Fruit fly (Drosophila melanogaster) whole organism, embryonic: Measurements from ENCODE around the gene CG9776.

ENCODE experiments used
- Asciz ChIP-seq: fragments of 200-800 bp; sonication (Bioruptor generic); optimal IDR thresholded peaks from 2 replicates; lab custom pipeline; 2017; ENCODE audit warnings: missing biosample characterization, mild to moderate bottlenecking, missing genetic modification characterization, missing genetic modification reagents
- Bgb ChIP-seq: fragments of 200-800 bp; sonication (Bioruptor generic); IDR thresholded peaks from 2 replicates; pipeline ENCODE4 v1.3.6; 2022; ENCODE audit warnings: missing biosample characterization, missing genetic modification characterization; ENCODE audit not compliant: partially characterized antibody
- C15 ChIP-seq: fragments of 200-800 bp; sonication (Bioruptor generic); IDR thresholded peaks from 3 replicates; pipeline ENCODE4 v1.3.6; 2022; ENCODE audit warnings: missing biosample characterization, missing genetic modification characterization
- CG11560 ChIP-seq: fragments of 200-800 bp; sonication (Bioruptor generic); IDR thresholded peaks from 3 replicates; pipeline ENCODE4 v1.3.6; 2022; ENCODE audit warnings: missing biosample characterization, missing genetic modification characterization
- CG12219 ChIP-seq: fragments of 200-800 bp; sonication (Bioruptor generic); optimal IDR thresholded peaks from 3 replicates; lab custom pipeline; 2018; ENCODE audit warnings: missing biosample characterization, mild to moderate bottlenecking, missing genetic modification characterization
- CG12236 ChIP-seq: fragments of 200-800 bp; sonication (Bioruptor generic); optimal IDR thresholded peaks from 2 replicates; lab custom pipeline; 2016; ENCODE audit warnings: missing biosample characterization, missing genetic modification characterization
- CG1233 ChIP-seq: fragments of 200-800 bp; sonication (Bioruptor generic); optimal IDR thresholded peaks from 4 replicates; lab custom pipeline; 2018; ENCODE audit warnings: missing biosample characterization, mild to moderate bottlenecking, missing genetic modification characterization
- CG14710 ChIP-seq: fragments of 200-800 bp; sonication (Bioruptor generic); optimal IDR thresholded peaks from 3 replicates; lab custom pipeline; 2019; ENCODE audit warnings: missing biosample characterization, mild to moderate bottlenecking, missing genetic modification characterization, moderate library complexity
- CG1603 ChIP-seq: fragments of 200-800 bp; sonication (Bioruptor generic); optimal IDR thresholded peaks from 2 replicates; lab custom pipeline; 2019; ENCODE audit warnings: missing biosample characterization, mild to moderate bottlenecking, missing genetic modification characterization, moderate library complexity
- CG17186 ChIP-seq: fragments of 200-800 bp; sonication (Bioruptor generic); optimal IDR thresholded peaks from 3 replicates; lab custom pipeline; 2017; ENCODE audit warnings: missing biosample characterization, missing genetic modification reagents, missing genetic modification characterization
- CG18619 ChIP-seq: fragments of 200-800 bp; sonication (Bioruptor generic); optimal IDR thresholded peaks from 3 replicates; lab custom pipeline; 2017; ENCODE audit warnings: missing biosample characterization, mild to moderate bottlenecking, missing genetic modification characterization
- CG2678 ChIP-seq: fragments of 200-800 bp; sonication (Bioruptor generic); optimal IDR thresholded peaks from 3 replicates; lab custom pipeline; 2019; ENCODE audit warnings: missing biosample characterization, mild to moderate bottlenecking, missing genetic modification characterization, moderate library complexity
- CG2875 ChIP-seq: fragments of 200-800 bp; sonication (Bioruptor generic); optimal IDR thresholded peaks from 2 replicates; lab custom pipeline; 2017; ENCODE audit warnings: missing biosample characterization, mild to moderate bottlenecking, missing genetic modification characterization, missing genetic modification reagents
- CG30020 ChIP-seq: fragments of 200-800 bp; optimal IDR thresholded peaks from 2 replicates; lab custom pipeline; 2019; ENCODE audit warnings: missing biosample characterization, mild to moderate bottlenecking, missing genetic modification characterization, moderate library complexity
- CG30431 ChIP-seq: fragments of 200-800 bp; sonication (Bioruptor generic); optimal IDR thresholded peaks from 2 replicates; lab custom pipeline; 2017; ENCODE audit warnings: missing biosample characterization, missing genetic modification characterization
- CG33557 ChIP-seq: fragments of 200-800 bp; sonication (Bioruptor generic); optimal IDR thresholded peaks from 2 replicates; lab custom pipeline; 2019; ENCODE audit warnings: missing biosample characterization, mild to moderate bottlenecking, missing genetic modification characterization, moderate library complexity
- CG4328 ChIP-seq: fragments of 200-800 bp; sonication (Bioruptor generic); optimal IDR thresholded peaks from 3 replicates; lab custom pipeline; 2017; ENCODE audit warnings: missing biosample characterization, missing genetic modification reagents, missing genetic modification characterization
- CG6791 ChIP-seq: fragments of 200-800 bp; sonication (Bioruptor generic); IDR thresholded peaks from 3 replicates; pipeline ENCODE4 v1.3.6; 2022; ENCODE audit warnings: missing biosample characterization, missing genetic modification characterization; ENCODE audit not compliant: partially characterized antibody
- D ChIP-seq, 2 experiments: fragments of 200-800 bp in 1 of 2; fragments of >200 bp in 1 of 2; sonication (Bioruptor generic) in 1 of 2; optimal IDR thresholded peaks; 2 replicates in 1 of 2; 3 replicates in 1 of 2; lab custom pipeline; 2017; ENCODE audit warnings: mild to moderate bottlenecking in 1 of 2, missing biosample characterization in 1 of 2, missing genetic modification characterization in 1 of 2, missing genetic modification reagents in 1 of 2
- Eip74EF ChIP-seq, 2 experiments: fragments of 200-800 bp in 1 of 2; fragments of >200 bp in 1 of 2; sonication (Bioruptor generic) in 1 of 2; optimal IDR thresholded peaks; 2 replicates each; lab custom pipeline; 2017 to 2019; ENCODE audit warnings: missing biosample characterization in 2 of 2, missing genetic modification characterization in 2 of 2, mild to moderate bottlenecking in 1 of 2, moderate library complexity in 1 of 2
- Gug ChIP-seq: fragments of 200-800 bp; sonication (Bioruptor generic); IDR thresholded peaks from 4 replicates; pipeline ENCODE4 v1.3.6; 2022; ENCODE audit warnings: missing biosample characterization, missing genetic modification characterization
- Jarid2 ChIP-seq: fragments of 200-800 bp; sonication (Bioruptor generic); optimal IDR thresholded peaks from 3 replicates; lab custom pipeline; 2017; ENCODE audit warnings: mild to moderate bottlenecking, missing biosample characterization, missing genetic modification reagents, missing genetic modification characterization
- MBD-R2 ChIP-seq: fragments of 200-800 bp; sonication (Bioruptor generic); IDR thresholded peaks from 2 replicates; pipeline ENCODE4 v1.3.6; 2022; ENCODE audit warnings: missing biosample characterization, missing genetic modification characterization
- Mrtf ChIP-seq: fragments of 200-800 bp; sonication (Bioruptor generic); IDR thresholded peaks from 3 replicates; pipeline ENCODE4 v1.3.6; 2022; ENCODE audit warnings: missing biosample characterization, missing genetic modification characterization
- NFAT ChIP-seq: fragments of 200-800 bp; sonication (Bioruptor generic); IDR thresholded peaks from 2 replicates; pipeline ENCODE4 v1.3.6; 2022; ENCODE audit warnings: missing biosample characterization, missing genetic modification characterization
- Ptx1 ChIP-seq: fragments of 200-800 bp; sonication (Bioruptor generic); IDR thresholded peaks from 2 replicates; pipeline ENCODE4 v1.3.6; 2022; ENCODE audit warnings: missing biosample characterization, missing genetic modification characterization
- Sin3A ChIP-seq: fragments of >200 bp; optimal IDR thresholded peaks from 2 replicates; lab custom pipeline; 2018
- Taf1 ChIP-seq: fragments of 200-800 bp; sonication (Bioruptor generic); IDR thresholded peaks from 2 replicates; pipeline ENCODE4 v1.3.6; 2022; ENCODE audit warnings: missing biosample characterization, missing genetic modification characterization
- Vsx1 ChIP-seq: fragments of 200-800 bp; sonication (Bioruptor generic); optimal IDR thresholded peaks from 2 replicates; lab custom pipeline; 2017; ENCODE audit warnings: missing biosample characterization, mild to moderate bottlenecking, missing genetic modification characterization, missing genetic modification reagents
- amos ChIP-seq: fragments of 200-800 bp; sonication (Bioruptor generic); IDR thresholded peaks from 2 replicates; pipeline ENCODE4 v1.3.6; 2022; ENCODE audit warnings: missing biosample characterization, missing genetic modification characterization; ENCODE audit not compliant: partially characterized antibody
- az2 ChIP-seq: fragments of 200-800 bp; sonication (Bioruptor generic); optimal IDR thresholded peaks from 3 replicates; lab custom pipeline; 2016; ENCODE audit warnings: missing biosample characterization, missing genetic modification characterization
- ci ChIP-seq: fragments of 200-800 bp; sonication (Bioruptor generic); IDR thresholded peaks from 3 replicates; pipeline ENCODE4 v1.3.6; 2022; ENCODE audit warnings: missing biosample characterization, missing genetic modification characterization
- dimm ChIP-seq: fragments of 200-800 bp; sonication (Bioruptor generic); IDR thresholded peaks from 2 replicates; pipeline ENCODE4 v1.3.6; 2022; ENCODE audit warnings: missing biosample characterization, missing genetic modification characterization
- dysf ChIP-seq: fragments of 200-800 bp; sonication (Bioruptor generic); IDR thresholded peaks from 3 replicates; pipeline ENCODE4 v1.3.6; 2022; ENCODE audit warnings: missing biosample characterization, missing genetic modification characterization
- en ChIP-seq: fragments of 200-800 bp; sonication (Bioruptor generic); optimal IDR thresholded peaks from 2 replicates; lab custom pipeline; 2016; ENCODE audit warnings: missing biosample characterization, missing genetic modification characterization
- exex ChIP-seq: fragments of 200-800 bp; sonication (Bioruptor generic); optimal IDR thresholded peaks from 4 replicates; lab custom pipeline; 2018; ENCODE audit warnings: missing biosample characterization, mild to moderate bottlenecking, missing genetic modification characterization, moderate library complexity
- gt ChIP-seq: fragments of 200-800 bp; sonication (Bioruptor generic); IDR thresholded peaks from 2 replicates; pipeline ENCODE4 v1.3.6; 2022; ENCODE audit warnings: missing biosample characterization, missing genetic modification characterization
- her ChIP-seq: fragments of 200-800 bp; sonication (Bioruptor generic); optimal IDR thresholded peaks from 2 replicates; lab custom pipeline; 2016; ENCODE audit warnings: missing biosample characterization, missing genetic modification characterization
- lola ChIP-seq, 3 experiments: fragments of >200 bp in 2 of 3; fragments of 200-800 bp in 1 of 3; sonication (Bioruptor generic) in 1 of 3; optimal IDR thresholded peaks; 2 replicates each; lab custom pipeline; 2017 to 2019; ENCODE audit warnings: missing biosample characterization in 3 of 3, missing genetic modification characterization in 3 of 3, mild to moderate bottlenecking in 1 of 3, moderate library complexity in 1 of 3
- lov ChIP-seq, 2 experiments: fragments of 200-800 bp in 1 of 2; fragments of >200 bp in 1 of 2; sonication (Bioruptor generic) in 1 of 2; IDR thresholded peaks in 1 of 2; optimal IDR thresholded peaks in 1 of 2; 2 replicates in 1 of 2; 3 replicates in 1 of 2; pipeline versions ENCODE4 v1.3.6 to Lab custom; 2017 to 2022; ENCODE audit warnings: missing biosample characterization in 1 of 2, missing genetic modification characterization in 1 of 2
- nmo ChIP-seq: fragments of 200-800 bp; sonication (Bioruptor generic); optimal IDR thresholded peaks from 2 replicates; lab custom pipeline; 2018; ENCODE audit warnings: missing biosample characterization, mild to moderate bottlenecking, missing genetic modification characterization, moderate library complexity
- nom ChIP-seq: fragments of 200-800 bp; sonication (Bioruptor generic); optimal IDR thresholded peaks from 2 replicates; lab custom pipeline; 2017; ENCODE audit warnings: missing biosample characterization, missing genetic modification characterization, mild to moderate bottlenecking, moderate library complexity, missing genetic modification reagents
- pan ChIP-seq, 4 experiments: fragments of >200 bp in 3 of 4; fragments of 200-800 bp in 1 of 4; sonication (Bioruptor generic) in 1 of 4; optimal IDR thresholded peaks in 3 of 4; IDR thresholded peaks in 1 of 4; 2 replicates each; pipeline versions ENCODE4 v1.3.6 to Lab custom; 2017 to 2022; ENCODE audit warnings: missing biosample characterization in 2 of 4, missing genetic modification characterization in 2 of 4, mixed read lengths in 1 of 4
- pzg ChIP-seq: fragments of 200-800 bp; sonication (Bioruptor generic); optimal IDR thresholded peaks from 3 replicates; lab custom pipeline; 2018; ENCODE audit warnings: missing biosample characterization, mild to moderate bottlenecking, missing genetic modification characterization, moderate library complexity
- sc ChIP-seq, 3 experiments: fragments of >200 bp in 2 of 3; fragments of 200-800 bp in 1 of 3; sonication (Bioruptor generic) in 1 of 3; optimal IDR thresholded peaks; 2 replicates in 2 of 3; 3 replicates in 1 of 3; lab custom pipeline; 2017; ENCODE audit warnings: mild to moderate bottlenecking in 1 of 3, missing biosample characterization in 1 of 3, missing genetic modification characterization in 1 of 3, missing genetic modification reagents in 1 of 3
- sens ChIP-seq: fragments of 200-800 bp; sonication (Bioruptor generic); peaks from one replicate; lab custom pipeline; 2016; ENCODE audit warnings: missing biosample characterization, missing genetic modification characterization
- slou ChIP-seq: fragments of 200-800 bp; sonication (Bioruptor generic); optimal IDR thresholded peaks from 3 replicates; lab custom pipeline; 2016; ENCODE audit warnings: missing biosample characterization, missing genetic modification characterization
- vvl ChIP-seq: fragments of 200-800 bp; sonication (Bioruptor generic); IDR thresholded peaks from 2 replicates; pipeline ENCODE4 v1.3.6; 2022; ENCODE audit warnings: missing biosample characterization, missing genetic modification characterization

CG9776 gene

DNA sequence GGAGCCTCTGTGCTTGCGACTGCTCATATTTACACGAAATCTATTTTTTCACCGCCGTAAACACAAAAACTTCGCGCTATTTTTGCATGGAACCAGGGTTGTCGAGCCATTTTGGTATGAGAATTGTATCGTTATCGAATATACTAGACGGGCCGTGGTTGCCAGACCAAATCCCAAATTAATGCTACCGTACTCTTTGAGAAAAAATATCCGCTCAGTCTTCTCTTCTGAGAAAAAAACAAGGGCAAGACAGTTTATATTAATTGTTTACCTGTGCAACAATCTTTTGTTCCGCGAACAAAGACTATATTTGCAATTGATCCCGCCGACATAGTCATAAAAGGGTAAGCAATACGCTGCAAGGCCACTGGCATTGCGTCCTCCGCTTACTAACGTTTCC, 3.7 kb upstream of the CG9776 start, which contains the start of the genes Skp2 and CG1103 (continued):
- peak; percentile 54 for TF ChIP-seq Bgb (GFP tag; lab: Robert Waterston, UW)
- TF ChIP-seq sc (optimal IDR thresholded peaks at IDR 0.05; lab: Kevin White, UChicago): no peak
- TF ChIP-seq sc (GFP tag; optimal IDR thresholded peaks at IDR 0.05; lab: Kevin White, UChicago): no peak
- TF ChIP-seq CG17186 (GFP tag; lab: Kevin White, UChicago): peak; percentile 13
- TF ChIP-seq CG12236 (GFP tag; lab: Kevin White, UChicago): no peak
- no peak for TF ChIP-seq Mrtf (GFP tag; lab: Robert Waterston, UW)
- no peak for TF ChIP-seq gt (GFP tag; lab: Robert Waterston, UW)
- no peak for TF ChIP-seq CG2875 (GFP tag; lab: Kevin White, UChicago)
- TF ChIP-seq CG33557 (GFP tag; lab: Kevin White, UChicago): no peak
- TF ChIP-seq CG18619 (GFP tag; lab: Kevin White, UChicago): no peak
- TF ChIP-seq sens (GFP tag; lab: Kevin White, UChicago): peak; percentile 76
- TF ChIP-seq Vsx1 (GFP tag; lab: Kevin White, UChicago): no peak
- peak; percentile 89 for TF ChIP-seq MBD-R2 (GFP tag; lab: Robert Waterston, UW)
- no peak for TF ChIP-seq dimm (GFP tag; lab: Robert Waterston, UW)
- TF ChIP-seq exex (tag; lab: Kevin White, UChicago): no peak
- TF ChIP-seq CG30020 (tag; lab: Kevin White, UChicago): peak; percentile 71
- TF ChIP-seq pzg: peak; percentile 89
- TF ChIP-seq her: no peak
- no peak for TF ChIP-seq Taf1
- no peak for TF ChIP-seq nom (GFP tag; lab: Kevin White, UChicago)
- TF ChIP-seq nmo (GFP tag; lab: Kevin White, UChicago): peak; percentile 37
- TF ChIP-seq Gug: no peak
- no peak for TF ChIP-seq CG30431 (GFP tag; lab: Kevin White, UChicago)
- TF ChIP-seq amos (GFP tag; lab: Robert Waterston, UW): peak; percentile 47
- TF ChIP-seq Ptx1 (GFP tag; lab: Robert Waterston, UW): no peak
- no peak for TF ChIP-seq lov (optimal IDR thresholded peaks at IDR 0.05; lab: Kevin White, UChicago)
- TF ChIP-seq lov (GFP tag; IDR thresholded peaks at IDR 0.05; lab: Robert Waterston, UW): no peak
- TF ChIP-seq NFAT (GFP tag; lab: Robert Waterston, UW): no peak
- no peak for TF ChIP-seq CG4328
- TF ChIP-seq az2 (GFP tag; lab: Kevin White, UChicago): no peak
- TF ChIP-seq CG1603 (tag; lab: Kevin White, UChicago): peak; percentile 74
- TF ChIP-seq en (GFP tag; lab: Kevin White, UChicago): no peak
- no peak for TF ChIP-seq Asciz (GFP tag; lab: Kevin White, UChicago)
- TF ChIP-seq CG1233 (GFP tag; lab: Kevin White, UChicago): peak; percentile 11
- no peak for TF ChIP-seq CG2678 (tag; lab: Kevin White, UChicago)
- TF ChIP-seq CG11560: peak; percentile 55; the same call in 2 of the 3 replicates
- no peak for TF ChIP-seq dysf (GFP tag; lab: Robert Waterston, UW)
- TF ChIP-seq ci (GFP tag; lab: Robert Waterston, UW): 0 out of 3 replicates have a peak, but pooled peaks have one; percentile 12
- TF ChIP-seq C15 (GFP tag; lab: Robert Waterston, UW): no peak
- peak; percentile 67 for TF ChIP-seq Sin3A
- TF ChIP-seq lola (GFP tag; optimal IDR thresholded peaks at IDR 0.05; lab: Kevin White, UChicago): no peak
- no peak for TF ChIP-seq slou (GFP tag; lab: Kevin White, UChicago)
- 0 out of 2 replicates have a peak, but pooled peaks have one; percentile 32 for TF ChIP-seq vvl (GFP tag; lab: Robert Waterston, UW)
- TF ChIP-seq pan (optimal IDR thresholded peaks at IDR 0.05; lab: Kevin White, UChicago): no peak
- TF ChIP-seq pan (GFP tag; optimal IDR thresholded peaks at IDR 0.05 in 1 of 2, IDR thresholded peaks at IDR 0.05 in 1 of 2): no peak
- peak; percentile 49 for TF ChIP-seq Jarid2 (GFP tag; lab: Kevin White, UChicago)
- TF ChIP-seq CG6791 (GFP tag; lab: Robert Waterston, UW): peak; percentile 36; the same call in 1 of the 3 replicates
- no peak for TF ChIP-seq Eip74EF (GFP tag; optimal IDR thresholded peaks at IDR 0.05; lab: Kevin White, UChicago)
- no peak for TF ChIP-seq CG12219
- TF ChIP-seq D (optimal IDR thresholded peaks at IDR 0.05; lab: Kevin White, UChicago): peak; percentile 65
- TF ChIP-seq D (GFP tag; optimal IDR thresholded peaks at IDR 0.05; lab: Kevin White, UChicago): no peak
- TF ChIP-seq CG14710 (tag; lab: Kevin White, UChicago): peak; percentile 22
